Worm (Caenorhabditis elegans) whole organism, L1 larva: ENCODE measurements around the gene B0303.4.

Experiments
- blmp-1 ChIP-seq: fragments of 150-350 bp; optimal IDR thresholded peaks from 2 replicates; lab custom pipeline; 2014; ENCODE audit warnings: missing biosample characterization, missing genetic modification characterization
- ceh-8 ChIP-seq: fragments of 200-800 bp; sonication (Bioruptor generic); optimal IDR thresholded peaks from 2 replicates; lab custom pipeline; 2018; ENCODE audit warnings: mild to moderate bottlenecking, missing genetic modification characterization, moderate library complexity, missing compliant biosample characterization
- egl-13 ChIP-seq: sonication (generic microtip); optimal IDR thresholded peaks from 2 replicates; lab custom pipeline; 2016; ENCODE audit warnings: missing genotype, missing genetic modification reagents, missing genetic modification characterization, missing compliant biosample characterization
- egl-27 ChIP-seq, 2 experiments: fragments of 150-350 bp in 1 of 2; sonication (generic microtip); optimal IDR thresholded peaks; 3 replicates each; lab custom pipeline; 2017 to 2018; ENCODE audit warnings: missing biosample characterization in 2 of 2, missing genetic modification characterization in 2 of 2, missing genetic modification reagents in 2 of 2
- elt-3 ChIP-seq, 6 experiments: fragments of 150-350 bp in 1 of 6; sonication (generic microtip); optimal IDR thresholded peaks; 2 replicates each; lab custom pipeline; 2017 to 2018; ENCODE audit warnings: missing biosample characterization in 6 of 6, missing genetic modification characterization in 6 of 6, inconsistent platforms in 1 of 6
- fos-1 ChIP-seq: fragments of 150-350 bp; optimal IDR thresholded peaks from 2 replicates; lab custom pipeline; 2014; ENCODE audit warnings: missing biosample characterization, missing genetic modification characterization
- mdl-1 ChIP-seq, 2 experiments: fragments of 150-350 bp; optimal IDR thresholded peaks; 2 replicates each; lab custom pipeline; 2014 to 2017; ENCODE audit warnings: missing biosample characterization in 2 of 2, missing genetic modification characterization in 2 of 2, inconsistent platforms in 1 of 2
- pqm-1 ChIP-seq: sonication (generic microtip); optimal IDR thresholded peaks from 3 replicates; lab custom pipeline; 2017; ENCODE audit warnings: missing biosample characterization, missing genetic modification characterization
- sptf-1 ChIP-seq: fragments of 150-350 bp; optimal IDR thresholded peaks from 2 replicates; lab custom pipeline; 2014; ENCODE audit warnings: missing biosample characterization, missing genetic modification characterization
- unc-86 ChIP-seq: sonication (generic microtip); optimal IDR thresholded peaks from 2 replicates; lab custom pipeline; 2016; ENCODE audit warnings: missing genetic modification characterization, missing compliant biosample characterization
- zag-1 ChIP-seq: fragments of 150-350 bp; optimal IDR thresholded peaks from 2 replicates; lab custom pipeline; 2014; ENCODE audit warnings: missing biosample characterization, missing genetic modification characterization

DNA sequence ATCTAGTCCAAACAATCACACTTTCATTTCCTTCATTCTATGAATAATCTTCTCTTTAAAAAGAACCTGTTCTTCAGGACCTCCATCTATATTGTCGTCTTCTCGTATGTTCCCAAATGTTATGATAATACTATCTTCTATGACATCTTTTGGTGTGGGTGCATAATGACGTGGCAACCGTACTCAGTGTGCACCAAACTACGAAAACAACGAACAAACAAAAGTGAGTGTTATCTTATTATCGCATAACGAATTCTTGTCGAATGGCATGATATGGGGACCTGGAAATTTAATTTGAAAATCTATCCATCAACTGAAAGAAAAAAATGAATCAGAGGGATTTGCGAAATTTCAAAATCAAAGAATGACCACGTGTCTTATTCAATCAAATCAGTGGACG, 33.6 kb upstream of the B0303.4 start:
- TF ChIP-seq egl-13 (tag; lab: Kevin White, UChicago) (no peak), ceh-8 (GFP tag; lab: Kevin White, UChicago) (no peak), egl-27 (tag; optimal IDR thresholded peaks at IDR 0.05; lab: Kevin White, UChicago) (no peak), elt-3 (tag; optimal IDR thresholded peaks at IDR 0.05; lab: Kevin White, UChicago) (no peak), pqm-1 (tag; lab: Kevin White, UChicago) (no peak), sptf-1 (tag; lab: Kevin White, UChicago) (no peak), mdl-1 (tag; optimal IDR thresholded peaks at IDR 0.05; lab: Kevin White, UChicago) (no peak), fos-1 (tag; lab: Kevin White, UChicago) (no peak), blmp-1 (no peak), zag-1 (tag; lab: Kevin White, UChicago) (no peak), unc-86 (tag; lab: Kevin White, UChicago) (no peak)
